Worm (Caenorhabditis elegans): ENCODE data around the gene col-110.

DNA sequence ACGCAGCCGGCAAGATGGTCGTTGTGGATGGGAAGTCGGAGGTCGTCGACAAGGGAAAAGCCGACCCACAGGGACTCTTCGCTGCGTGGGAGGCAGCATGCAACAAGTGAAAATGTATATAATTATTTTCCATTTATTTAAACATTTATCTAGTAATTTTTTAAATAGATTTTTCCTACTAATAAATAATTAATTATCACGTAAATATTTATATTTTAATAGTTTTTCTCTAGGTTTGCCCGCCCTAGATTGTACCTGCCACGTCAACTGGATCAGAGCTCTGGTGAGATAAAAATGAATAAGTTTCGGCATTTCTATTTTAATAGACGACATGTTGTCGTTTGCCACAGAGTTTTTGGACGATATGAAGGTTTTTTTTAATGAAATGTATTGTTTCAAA, 43.5 kb upstream of the col-110 start, which contains the start of gene psr-1:
- TF ChIP-seq ztf-29 (GFP tag; IDR thresholded peaks at IDR 0.05) (no peak), med-1 (GFP tag; optimal IDR thresholded peaks at IDR 0.05; ENCODE audit: insufficient read depth) (no peak)
